Worm (Caenorhabditis elegans): ENCODE results near the gene srh-18.

srh-18 gene

ce11 chrV:13317911-13318502, at the start of gene srh-18, which contains the start of gene col-161:
TSS of gene srh-18 (plus strand) at chrV:13318452.
TSS of gene col-161 (minus strand) at chrV:13318011.
- TF ChIP-seq hlh-1 (tag; optimal IDR thresholded peaks at IDR 0.05) = no peak
- TF ChIP-seq ztf-11 (tag; optimal IDR thresholded peaks at IDR 0.05) = no peak
- TF ChIP-seq unc-62 (GFP tag; optimal IDR thresholded peaks at IDR 0.05) = no peak
- no peak for TF ChIP-seq lsy-2 (tag; optimal IDR thresholded peaks at IDR 0.05)
- TF ChIP-seq lin-32 (GFP tag; optimal IDR thresholded peaks at IDR 0.05) = no peak
- TF ChIP-seq ham-2 (GFP tag; optimal IDR thresholded peaks at IDR 0.05) = no peak

DNA sequence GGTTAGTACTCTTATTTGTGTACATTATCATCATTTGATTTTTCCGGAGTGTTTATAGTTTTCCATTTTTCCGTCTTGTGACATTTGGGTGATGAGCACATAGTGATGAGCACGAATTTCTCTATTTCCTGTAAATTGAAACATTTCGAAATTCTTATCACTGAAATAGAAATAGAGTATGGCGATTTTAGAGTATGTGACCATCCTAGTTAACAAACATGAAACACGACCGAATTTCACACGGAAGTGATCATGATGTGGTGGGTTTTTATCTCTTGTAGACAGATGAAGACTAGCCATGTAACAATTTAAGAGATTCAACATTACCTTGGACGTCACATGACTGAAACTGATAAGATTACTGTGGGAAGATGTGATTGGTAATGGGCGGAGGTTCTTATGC, 49.0 kb upstream of the srh-18 start:
- TF ChIP-seq nhr-12 (tag; optimal IDR thresholded peaks at IDR 0.05) (no peak), ceh-39 (tag; optimal IDR thresholded peaks at IDR 0.05) (no peak), unc-120 (tag; optimal IDR thresholded peaks at IDR 0.05; ENCODE audit: poor library complexity, severe bottlenecking) (no peak), zip-8 (tag; optimal IDR thresholded peaks at IDR 0.05) (no peak), M03D4.4 (tag; optimal IDR thresholded peaks at IDR 0.05) (no peak), ceh-43 (GFP tag; optimal IDR thresholded peaks at IDR 0.05) (no peak), tbx-8 (GFP tag; optimal IDR thresholded peaks at IDR 0.05) (no peak), ceh-83 (GFP tag; optimal IDR thresholded peaks at IDR 0.05) (no peak), nhr-2 (tag; optimal IDR thresholded peaks at IDR 0.05) (no peak), blmp-1 (tag; optimal IDR thresholded peaks at IDR 0.05) (no peak)

- TF ChIP-seq nhr-2 (tag; optimal IDR thresholded peaks at IDR 0.05) = no peak
- no peak for TF ChIP-seq unc-39 (tag; optimal IDR thresholded peaks at IDR 0.05)
- TF ChIP-seq nhr-12 (tag; optimal IDR thresholded peaks at IDR 0.05) = no peak
- TF ChIP-seq ceh-43 (GFP tag; optimal IDR thresholded peaks at IDR 0.05) = no peak
- no peak for TF ChIP-seq pha-4 (tag; optimal IDR thresholded peaks at IDR 0.05)
- TF ChIP-seq sptf-1 (tag; optimal IDR thresholded peaks at IDR 0.05) = no peak
- TF ChIP-seq nhr-76 (tag; optimal IDR thresholded peaks at IDR 0.05) = no peak
- TF ChIP-seq nhr-237 (tag; optimal IDR thresholded peaks at IDR 0.05) = no peak
- no peak for TF ChIP-seq flh-1 (GFP tag; optimal IDR thresholded peaks at IDR 0.05)
- no peak for TF ChIP-seq lin-13 (tag; optimal IDR thresholded peaks at IDR 0.05)
These were observed 46.0 kb upstream of the srh-18 start for ce11 chrV:13272275-13272674.

DNA sequence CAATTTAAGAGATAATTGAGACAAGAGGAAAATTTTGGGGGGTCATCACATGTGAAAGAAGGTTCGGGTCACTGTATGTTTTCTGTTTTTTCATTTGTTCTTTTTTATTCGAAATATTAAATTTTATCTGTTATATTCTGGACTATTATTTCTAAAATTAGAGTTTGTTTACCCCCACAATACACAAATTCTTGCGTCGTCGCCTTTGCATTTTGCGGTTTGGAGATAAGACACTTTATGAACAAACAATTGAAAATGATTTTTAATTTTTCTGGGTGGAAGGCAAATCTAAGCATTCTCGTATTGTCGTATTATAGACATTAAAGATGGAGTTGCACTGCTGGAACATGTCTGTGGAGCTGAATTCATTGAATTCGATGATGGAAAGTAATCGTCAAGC, 45.0 kb upstream of the srh-18 start:
- TF ChIP-seq unc-120 (tag; optimal IDR thresholded peaks at IDR 0.05; ENCODE audit: poor library complexity, severe bottlenecking) (no peak), nhr-28 (tag; optimal IDR thresholded peaks at IDR 0.05) (no peak), pha-4 (tag; optimal IDR thresholded peaks at IDR 0.05) (no peak), blmp-1 (tag; optimal IDR thresholded peaks at IDR 0.05) (no peak), sptf-1 (tag; optimal IDR thresholded peaks at IDR 0.05) (no peak), lin-13 (tag; optimal IDR thresholded peaks at IDR 0.05) (no peak)

ce11 chrV:13274615-13275014, 43.6 kb upstream of the srh-18 start:
- TF ChIP-seq elt-3 (tag; optimal IDR thresholded peaks at IDR 0.05) = no peak
- no peak for TF ChIP-seq cnd-1 (tag; optimal IDR thresholded peaks at IDR 0.05)
- no peak for TF ChIP-seq ceh-43 (GFP tag; optimal IDR thresholded peaks at IDR 0.05)
- TF ChIP-seq drap-1 (GFP tag; optimal IDR thresholded peaks at IDR 0.05) = no peak
- no peak for TF ChIP-seq nhr-12 (tag; optimal IDR thresholded peaks at IDR 0.05)

- TF ChIP-seq ham-2 (GFP tag; optimal IDR thresholded peaks at IDR 0.05) (no peak), ceh-43 (GFP tag; optimal IDR thresholded peaks at IDR 0.05) (no peak), nhr-28 (tag; optimal IDR thresholded peaks at IDR 0.05) (no peak), nhr-12 (tag; optimal IDR thresholded peaks at IDR 0.05) (no peak), cnd-1 (tag; optimal IDR thresholded peaks at IDR 0.05) (no peak), nhr-76 (tag; optimal IDR thresholded peaks at IDR 0.05) (no peak), mab-5 (tag; optimal IDR thresholded peaks at IDR 0.05) (no peak), nhr-2 (tag; optimal IDR thresholded peaks at IDR 0.05) (no peak), mep-1 (tag; optimal IDR thresholded peaks at IDR 0.05) (no peak), elt-3 (tag; optimal IDR thresholded peaks at IDR 0.05) (no peak), ztf-11 (tag; optimal IDR thresholded peaks at IDR 0.05) (no peak), pha-4 (tag; optimal IDR thresholded peaks at IDR 0.05) (no peak), unc-62 (GFP tag; optimal IDR thresholded peaks at IDR 0.05) (no peak), lin-32 (GFP tag; optimal IDR thresholded peaks at IDR 0.05) (no peak), nhr-237 (tag; optimal IDR thresholded peaks at IDR 0.05) (no peak), unc-39 (tag; optimal IDR thresholded peaks at IDR 0.05) (no peak), lin-13 (tag; optimal IDR thresholded peaks at IDR 0.05) (no peak), sem-2 (GFP tag; optimal IDR thresholded peaks at IDR 0.05) (no peak), bed-3 (GFP tag; optimal IDR thresholded peaks at IDR 0.05) (no peak), blmp-1 (tag; optimal IDR thresholded peaks at IDR 0.05) (no peak)
These were observed 42.3 kb upstream of the srh-18 start, which contains the start of gene F32F2.4 for ce11 chrV:13275959-13276358. TSS of gene F32F2.4 (plus strand) at chrV:13276259.
